Worm (Caenorhabditis elegans): ENCODE data around the gene C37H5.5.

The C37H5.5 gene

DNA sequence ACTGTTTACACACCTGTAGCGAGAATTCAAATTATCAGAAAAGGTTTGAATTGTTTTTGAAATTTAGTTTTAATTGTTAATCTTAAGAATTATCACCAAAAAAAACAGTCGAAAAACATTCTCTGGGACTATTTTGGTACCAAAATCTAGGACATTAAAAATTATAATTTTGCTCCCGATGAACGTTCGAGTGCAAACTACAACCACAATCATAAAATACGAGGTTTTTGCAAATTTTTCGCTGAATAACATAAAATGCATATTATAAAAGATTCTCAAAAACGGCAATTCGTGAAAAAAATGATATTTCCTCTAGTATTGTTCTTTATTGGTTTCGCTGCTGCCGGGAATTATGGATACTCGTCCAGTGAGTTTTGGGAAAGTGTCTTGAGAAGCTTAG, 36.8 kb upstream of the C37H5.5 start, which contains the start of gene R02F11.12:
Gene R02F11.12 (plus strand): TSS at position 301 of the 400 bp plus-strand sequence.
- TF ChIP-seq hlh-15 (tag; optimal IDR thresholded peaks at IDR 0.05) (no peak), rnt-1 (tag; optimal IDR thresholded peaks at IDR 0.05) (no peak), hlh-30 (tag; optimal IDR thresholded peaks at IDR 0.05; ENCODE audit: insufficient read depth) (no peak)

ce11 chrV:4791569-4791968, 35.6 kb upstream of the C37H5.5 start, which contains the start of gene R02F11.11:
Gene R02F11.11 (plus strand): TSS chrV:4791869.
- TF ChIP-seq ets-4 (tag; optimal IDR thresholded peaks at IDR 0.05) (no peak), pag-3 (tag; optimal IDR thresholded peaks at IDR 0.05; ENCODE audit: borderline replicate concordance) (no peak)

ce11 chrV:4794308-4794707, 32.9 kb upstream of the C37H5.5 start, which contains the start of gene R02F11.2:
Gene R02F11.2 (plus strand): TSS chrV:4794599.
- no peak for TF ChIP-seq ahr-1 (tag; optimal IDR thresholded peaks at IDR 0.05)
- TF ChIP-seq hlh-8 (tag; optimal IDR thresholded peaks at IDR 0.05), result no peak
- TF ChIP-seq ceh-2 (tag; optimal IDR thresholded peaks at IDR 0.05), result no peak
- no peak for TF ChIP-seq fax-1 (tag; optimal IDR thresholded peaks at IDR 0.05)
- TF ChIP-seq pag-3 (tag; optimal IDR thresholded peaks at IDR 0.05; ENCODE audit: borderline replicate concordance), result no peak
- no peak for TF ChIP-seq dmd-4 (tag; optimal IDR thresholded peaks at IDR 0.05; ENCODE audit: borderline replicate concordance)
- no peak for TF ChIP-seq madf-2 (tag; optimal IDR thresholded peaks at IDR 0.05)
- TF ChIP-seq hlh-30 (tag; optimal IDR thresholded peaks at IDR 0.05; ENCODE audit: insufficient read depth), result no peak
- no peak for TF ChIP-seq ceh-24 (tag; optimal IDR thresholded peaks at IDR 0.05)
- TF ChIP-seq ceh-48 (tag; optimal IDR thresholded peaks at IDR 0.05), result no peak
- TF ChIP-seq K09A11.1 (tag; optimal IDR thresholded peaks at IDR 0.05; ENCODE audit: insufficient read depth), result no peak
- no peak for TF ChIP-seq fkh-10 (GFP tag; optimal IDR thresholded peaks at IDR 0.05)

ce11 chrV:4800794-4801193, 26.4 kb upstream of the C37H5.5 start, which contains the start of gene R02F11.1:
Gene R02F11.1 (plus strand): TSS chrV:4801094.
- TF ChIP-seq hlh-13 (GFP tag; optimal IDR thresholded peaks at IDR 0.05), result no peak
- no peak for TF ChIP-seq zip-5 (tag; optimal IDR thresholded peaks at IDR 0.05)
- TF ChIP-seq ceh-2 (tag; optimal IDR thresholded peaks at IDR 0.05), result no peak
- no peak for TF ChIP-seq ceh-45 (GFP tag; IDR thresholded peaks at IDR 0.05)
- no peak for TF ChIP-seq C08G9.2 (tag; optimal IDR thresholded peaks at IDR 0.05)
- TF ChIP-seq rnt-1 (tag; optimal IDR thresholded peaks at IDR 0.05), result no peak
- TF ChIP-seq dve-1 (tag; optimal IDR thresholded peaks at IDR 0.05), result no peak
- TF ChIP-seq unc-86 (tag; optimal IDR thresholded peaks at IDR 0.05), result no peak
- TF ChIP-seq madf-2 (tag; optimal IDR thresholded peaks at IDR 0.05), result no peak
- TF ChIP-seq lin-11 (tag; optimal IDR thresholded peaks at IDR 0.05), result no peak
- TF ChIP-seq ceh-31 (tag; optimal IDR thresholded peaks at IDR 0.05), result no peak
- no peak for TF ChIP-seq sdc-2 (tag; optimal IDR thresholded peaks at IDR 0.05)
- TF ChIP-seq ets-4 (tag; optimal IDR thresholded peaks at IDR 0.05), result no peak
- no peak for TF ChIP-seq pax-1 (tag; optimal IDR thresholded peaks at IDR 0.05)
- TF ChIP-seq ceh-19 (GFP tag; optimal IDR thresholded peaks at IDR 0.05), result no peak
- no peak for TF ChIP-seq ceh-6 (GFP tag; optimal IDR thresholded peaks at IDR 0.05)
- TF ChIP-seq syd-9 (tag; optimal IDR thresholded peaks at IDR 0.05), result no peak
- no peak for TF ChIP-seq mec-3 (tag; optimal IDR thresholded peaks at IDR 0.05; ENCODE audit: borderline replicate concordance)
- no peak for TF ChIP-seq eyg-1 (tag; optimal IDR thresholded peaks at IDR 0.05)

DNA sequence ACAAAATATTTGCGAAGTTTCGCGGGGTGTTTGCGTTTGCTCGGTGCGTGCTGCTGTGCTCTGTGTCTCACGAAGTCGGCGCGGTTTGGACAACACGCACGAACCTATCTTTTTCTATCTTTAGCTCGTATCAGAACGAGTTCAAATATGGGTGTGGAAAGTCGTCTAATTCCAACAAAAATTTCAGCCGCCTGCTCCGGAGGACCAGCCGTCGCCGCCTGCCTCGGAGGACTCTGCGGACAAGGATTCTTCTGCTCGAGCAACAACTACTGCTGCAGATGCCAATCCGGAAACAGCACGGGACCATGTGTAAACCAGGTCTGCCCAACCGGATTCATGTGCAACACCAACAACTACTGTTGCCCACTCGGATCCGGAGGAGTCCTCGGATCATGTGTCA, 25.2 kb upstream of the C37H5.5 start:
- no peak for TF ChIP-seq pat-9 (tag; optimal IDR thresholded peaks at IDR 0.05)
- TF ChIP-seq K09A11.1 (tag; optimal IDR thresholded peaks at IDR 0.05; ENCODE audit: insufficient read depth), result no peak
- no peak for TF ChIP-seq ahr-1 (tag; optimal IDR thresholded peaks at IDR 0.05)
- TF ChIP-seq fax-1 (tag; optimal IDR thresholded peaks at IDR 0.05), result no peak
- no peak for TF ChIP-seq ceh-48 (tag; optimal IDR thresholded peaks at IDR 0.05)
- TF ChIP-seq hlh-30 (tag; optimal IDR thresholded peaks at IDR 0.05; ENCODE audit: insufficient read depth), result no peak
- no peak for TF ChIP-seq ama-1 (optimal IDR thresholded peaks at IDR 0.05)
- no peak for TF ChIP-seq ceh-6 (GFP tag; optimal IDR thresholded peaks at IDR 0.05)
- no peak for TF ChIP-seq nhr-232 (tag; optimal IDR thresholded peaks at IDR 0.05)
- TF ChIP-seq unc-86 (tag; optimal IDR thresholded peaks at IDR 0.05), result no peak
- no peak for TF ChIP-seq dve-1 (tag; optimal IDR thresholded peaks at IDR 0.05)
- no peak for TF ChIP-seq ceh-31 (tag; optimal IDR thresholded peaks at IDR 0.05)
- TF ChIP-seq ets-4 (tag; optimal IDR thresholded peaks at IDR 0.05), result no peak
- TF ChIP-seq ceh-2 (tag; optimal IDR thresholded peaks at IDR 0.05), result no peak
- no peak for TF ChIP-seq pag-3 (tag; optimal IDR thresholded peaks at IDR 0.05; ENCODE audit: borderline replicate concordance)
- TF ChIP-seq rnt-1 (tag; optimal IDR thresholded peaks at IDR 0.05), result no peak
- no peak for TF ChIP-seq hlh-15 (tag; optimal IDR thresholded peaks at IDR 0.05)

Measured in whole organism, late embryonic.